Fruit fly (Drosophila melanogaster) whole organism, embryonic: ENCODE data around the gene lqfR.

Source experiments
- Abd-B ChIP-seq: fragments of 200-800 bp; sonication (Bioruptor generic); optimal IDR thresholded peaks from 2 replicates; lab custom pipeline; 2018; ENCODE audit warnings: missing biosample characterization, mild to moderate bottlenecking, missing genetic modification characterization, moderate library complexity
- Bdp1 ChIP-seq: fragments of 200-800 bp; sonication (Bioruptor generic); optimal IDR thresholded peaks from 3 replicates; lab custom pipeline; 2016; ENCODE audit warnings: missing biosample characterization, missing genetic modification characterization
- Bteb2 ChIP-seq: fragments of 200-800 bp; sonication (Bioruptor generic); optimal IDR thresholded peaks from 2 replicates; lab custom pipeline; 2016; ENCODE audit warnings: missing biosample characterization, missing genetic modification characterization
- CG10147 ChIP-seq: fragments of 200-800 bp; sonication (Bioruptor generic); optimal IDR thresholded peaks from 2 replicates; lab custom pipeline; 2019; ENCODE audit warnings: missing biosample characterization, mild to moderate bottlenecking, missing genetic modification characterization, moderate library complexity
- CG10321 ChIP-seq: fragments of 200-800 bp; sonication (Bioruptor generic); IDR thresholded peaks from 2 replicates; pipeline ENCODE4 v1.3.6; 2022; ENCODE audit warnings: missing biosample characterization, missing genetic modification characterization
- CG11085 ChIP-seq: fragments of 200-800 bp; sonication (Bioruptor generic); IDR thresholded peaks from 2 replicates; pipeline ENCODE4 v1.3.6; 2022; ENCODE audit warnings: missing biosample characterization, missing genetic modification characterization
- CG11093 ChIP-seq: fragments of 200-800 bp; sonication (Bioruptor generic); IDR thresholded peaks from 3 replicates; pipeline ENCODE4 v1.3.6; 2022; ENCODE audit warnings: missing biosample characterization, missing genetic modification characterization
- CG11398 ChIP-seq: fragments of 200-800 bp; sonication (Bioruptor generic); optimal IDR thresholded peaks from 2 replicates; lab custom pipeline; 2016; ENCODE audit warnings: missing biosample characterization, missing genetic modification characterization
- CG11456 ChIP-seq: fragments of 200-800 bp; sonication (Bioruptor generic); IDR thresholded peaks from 3 replicates; pipeline ENCODE4 v1.3.6; 2022; ENCODE audit warnings: missing biosample characterization, missing genetic modification characterization
- CG11560 ChIP-seq: fragments of 200-800 bp; sonication (Bioruptor generic); IDR thresholded peaks from 3 replicates; pipeline ENCODE4 v1.3.6; 2022; ENCODE audit warnings: missing biosample characterization, missing genetic modification characterization
- CG11695 ChIP-seq: fragments of 200-800 bp; sonication (Bioruptor generic); IDR thresholded peaks from 3 replicates; pipeline ENCODE4 v1.3.6; 2022; ENCODE audit warnings: missing biosample characterization, missing genetic modification characterization
- CG12744 ChIP-seq: fragments of 200-800 bp; sonication (Bioruptor generic); optimal IDR thresholded peaks from 2 replicates; lab custom pipeline; 2016; ENCODE audit warnings: missing biosample characterization, missing genetic modification characterization
- CG14050 ChIP-seq: fragments of 200-800 bp; sonication (Bioruptor generic); IDR thresholded peaks from 3 replicates; pipeline ENCODE4 v1.3.6; 2022; ENCODE audit warnings: missing biosample characterization, missing genetic modification characterization
- CG17385 ChIP-seq: fragments of 200-800 bp; sonication (Bioruptor generic); optimal IDR thresholded peaks from 3 replicates; lab custom pipeline; 2018; ENCODE audit warnings: missing biosample characterization, mild to moderate bottlenecking, missing genetic modification characterization
- CG17612 ChIP-seq: fragments of 200-800 bp; sonication (Bioruptor generic); IDR thresholded peaks from 2 replicates; pipeline ENCODE4 v1.3.6; 2022; ENCODE audit warnings: missing biosample characterization, missing genetic modification characterization
- CG18599 ChIP-seq: fragments of 200-800 bp; sonication (Bioruptor generic); optimal IDR thresholded peaks from 3 replicates; lab custom pipeline; 2017; ENCODE audit warnings: missing biosample characterization, missing genetic modification characterization, mild to moderate bottlenecking, moderate library complexity, missing genetic modification reagents
- CG2875 ChIP-seq: fragments of 200-800 bp; sonication (Bioruptor generic); optimal IDR thresholded peaks from 2 replicates; lab custom pipeline; 2017; ENCODE audit warnings: missing biosample characterization, mild to moderate bottlenecking, missing genetic modification characterization, missing genetic modification reagents
- CG30403 ChIP-seq: fragments of 200-800 bp; sonication (Bioruptor generic); optimal IDR thresholded peaks from 3 replicates; lab custom pipeline; 2016; ENCODE audit warnings: missing biosample characterization, missing genetic modification characterization
- CG30431 ChIP-seq: fragments of 200-800 bp; sonication (Bioruptor generic); optimal IDR thresholded peaks from 2 replicates; lab custom pipeline; 2017; ENCODE audit warnings: missing biosample characterization, missing genetic modification characterization
- CG3281 ChIP-seq: fragments of 200-800 bp; sonication (Bioruptor generic); optimal IDR thresholded peaks from 3 replicates; lab custom pipeline; 2017; ENCODE audit warnings: missing biosample characterization, mild to moderate bottlenecking, missing genetic modification characterization
- CG4360 ChIP-seq: fragments of 200-800 bp; sonication (Bioruptor generic); IDR thresholded peaks from 2 replicates; pipeline ENCODE4 v1.3.6; 2022; ENCODE audit warnings: missing biosample characterization, missing genetic modification characterization
- CG4404 ChIP-seq: fragments of 200-800 bp; sonication (Bioruptor generic); IDR thresholded peaks from 2 replicates; pipeline ENCODE4 v1.3.6; 2022; ENCODE audit warnings: missing biosample characterization, missing genetic modification characterization
- CG4854 ChIP-seq: fragments of 200-800 bp; sonication (Bioruptor generic); optimal IDR thresholded peaks from 2 replicates; lab custom pipeline; 2016; ENCODE audit warnings: missing biosample characterization, missing genetic modification characterization, inconsistent platforms
- CG6813 ChIP-seq: fragments of 200-800 bp; sonication (Bioruptor generic); optimal IDR thresholded peaks from 2 replicates; lab custom pipeline; 2017; ENCODE audit warnings: missing biosample characterization, missing genetic modification characterization, mild to moderate bottlenecking, moderate library complexity, missing genetic modification reagents
- CG6854 ChIP-seq: fragments of 200-800 bp; sonication (Bioruptor generic); optimal IDR thresholded peaks from 3 replicates; lab custom pipeline; 2017; ENCODE audit warnings: missing biosample characterization, mild to moderate bottlenecking, missing genetic modification characterization
- CG7987 ChIP-seq: fragments of 200-800 bp; sonication (Bioruptor generic); optimal IDR thresholded peaks from 2 replicates; lab custom pipeline; 2018; ENCODE audit warnings: missing biosample characterization, mild to moderate bottlenecking, missing genetic modification characterization, moderate library complexity
- D19B ChIP-seq: fragments of 200-800 bp; sonication (Bioruptor generic); optimal IDR thresholded peaks from 2 replicates; lab custom pipeline; 2017; ENCODE audit warnings: missing biosample characterization, mild to moderate bottlenecking, missing genetic modification characterization
- Dbx ChIP-seq: fragments of 200-800 bp; sonication (Bioruptor generic); IDR thresholded peaks from 3 replicates; pipeline ENCODE4 v1.3.6; 2022; ENCODE audit warnings: missing biosample characterization, missing genetic modification characterization
- Eip74EF ChIP-seq, 2 experiments: fragments of 200-800 bp in 1 of 2; fragments of >200 bp in 1 of 2; sonication (Bioruptor generic) in 1 of 2; optimal IDR thresholded peaks; 2 replicates each; lab custom pipeline; 2017 to 2019; ENCODE audit warnings: missing biosample characterization in 2 of 2, missing genetic modification characterization in 2 of 2, mild to moderate bottlenecking in 1 of 2, moderate library complexity in 1 of 2
- Ets65A ChIP-seq: fragments of 200-800 bp; sonication (Bioruptor generic); peaks from one replicate; lab custom pipeline; 2016; ENCODE audit warnings: missing biosample characterization, missing genetic modification characterization
- Hr78 ChIP-seq, 2 experiments: fragments of 200-800 bp in 1 of 2; fragments of >200 bp in 1 of 2; sonication (Bioruptor generic) in 1 of 2; optimal IDR thresholded peaks; 2 replicates each; lab custom pipeline; 2017 to 2019; ENCODE audit warnings: missing biosample characterization in 2 of 2, missing genetic modification characterization in 2 of 2, mild to moderate bottlenecking in 1 of 2, moderate library complexity in 1 of 2
- Kr ChIP-seq: fragments of 200-800 bp; sonication (Bioruptor generic); optimal IDR thresholded peaks from 2 replicates; lab custom pipeline; 2017; ENCODE audit warnings: missing biosample characterization, mild to moderate bottlenecking, missing genetic modification characterization
- Nf-YC ChIP-seq: fragments of 200-800 bp; optimal IDR thresholded peaks from 3 replicates; lab custom pipeline; 2019; ENCODE audit warnings: missing biosample characterization, mild to moderate bottlenecking, missing genetic modification characterization, moderate library complexity
- Oaz ChIP-seq: fragments of 200-800 bp; sonication (Bioruptor generic); IDR thresholded peaks from 2 replicates; pipeline ENCODE4 v1.3.6; 2022; ENCODE audit warnings: missing biosample characterization, missing genetic modification characterization
- Rfx ChIP-seq: fragments of 200-800 bp; sonication (Bioruptor generic); IDR thresholded peaks from 2 replicates; pipeline ENCODE4 v1.3.6; 2022; ENCODE audit warnings: missing biosample characterization, missing genetic modification characterization
- TFAM ChIP-seq: fragments of 200-800 bp; sonication (Bioruptor generic); optimal IDR thresholded peaks from 2 replicates; lab custom pipeline; 2017; ENCODE audit warnings: missing biosample characterization, missing genetic modification characterization, inconsistent platforms
- YL-1 ChIP-seq: fragments of 200-800 bp; sonication (Bioruptor generic); optimal IDR thresholded peaks from 3 replicates; lab custom pipeline; 2017; ENCODE audit warnings: missing biosample characterization, mild to moderate bottlenecking, missing genetic modification characterization
- dan ChIP-seq: fragments of 200-800 bp; sonication (Bioruptor generic); IDR thresholded peaks from 2 replicates; pipeline ENCODE4 v1.3.6; 2022; ENCODE audit warnings: missing biosample characterization, missing genetic modification characterization
- fru ChIP-seq: fragments of >200 bp; optimal IDR thresholded peaks from 2 replicates; lab custom pipeline; 2017
- gce ChIP-seq: fragments of 200-800 bp; sonication (Bioruptor generic); IDR thresholded peaks from 3 replicates; pipeline ENCODE4 v1.3.6; 2022; ENCODE audit warnings: missing biosample characterization, missing genetic modification characterization
- gcm ChIP-seq: fragments of 200-800 bp; sonication (Bioruptor generic); optimal IDR thresholded peaks from 2 replicates; lab custom pipeline; 2019; ENCODE audit warnings: missing biosample characterization, mild to moderate bottlenecking, missing genetic modification characterization, moderate library complexity
- grn ChIP-seq: fragments of 200-800 bp; sonication (Bioruptor generic); optimal IDR thresholded peaks from 3 replicates; lab custom pipeline; 2017; ENCODE audit warnings: missing biosample characterization, missing genetic modification characterization
- luna ChIP-seq: fragments of 200-800 bp; sonication (Bioruptor generic); optimal IDR thresholded peaks from 2 replicates; lab custom pipeline; 2016; ENCODE audit warnings: missing biosample characterization, missing genetic modification characterization
- nerfin-1 ChIP-seq: fragments of 200-800 bp; sonication (Bioruptor generic); optimal IDR thresholded peaks from 3 replicates; lab custom pipeline; 2019; ENCODE audit warnings: missing biosample characterization, mild to moderate bottlenecking, missing genetic modification characterization, moderate library complexity
- repo ChIP-seq: fragments of 200-800 bp; sonication (Bioruptor generic); optimal IDR thresholded peaks from 2 replicates; lab custom pipeline; 2016; ENCODE audit warnings: missing biosample characterization, missing genetic modification characterization
- shn ChIP-seq: fragments of 200-800 bp; sonication (Bioruptor generic); optimal IDR thresholded peaks from 3 replicates; lab custom pipeline; 2016; ENCODE audit warnings: missing biosample characterization, missing genetic modification characterization
- sisA ChIP-seq: fragments of 200-800 bp; sonication (Bioruptor generic); IDR thresholded peaks from 2 replicates; pipeline ENCODE4 v1.3.6; 2022; ENCODE audit warnings: missing biosample characterization, missing genetic modification characterization
- slp2 ChIP-seq: fragments of 200-800 bp; sonication (Bioruptor generic); optimal IDR thresholded peaks from 2 replicates; lab custom pipeline; 2016; ENCODE audit warnings: missing biosample characterization, missing genetic modification characterization
- ssp ChIP-seq: fragments of 200-800 bp; sonication (Bioruptor generic); IDR thresholded peaks from 2 replicates; pipeline ENCODE4 v1.3.6; 2022; ENCODE audit warnings: missing biosample characterization, missing genetic modification characterization
- tap ChIP-seq: fragments of 200-800 bp; optimal IDR thresholded peaks from 3 replicates; lab custom pipeline; 2019; ENCODE audit warnings: missing biosample characterization, mild to moderate bottlenecking, missing genetic modification characterization, moderate library complexity
- tin ChIP-seq: fragments of 200-800 bp; sonication (Bioruptor generic); optimal IDR thresholded peaks from 3 replicates; lab custom pipeline; 2016; ENCODE audit warnings: missing biosample characterization, missing genetic modification characterization
- unc-4 ChIP-seq: fragments of 200-800 bp; sonication (Bioruptor generic); IDR thresholded peaks from 2 replicates; pipeline ENCODE4 v1.3.6; 2022; ENCODE audit warnings: missing biosample characterization, missing genetic modification characterization; ENCODE audit not compliant: partially characterized antibody

The lqfR gene

dm6 chr3R:22464611-22465113 lies 53.6 kb downstream of the lqfR start, which contains the start of gene CG7054 (continued):
- TF ChIP-seq fru (lab: Kevin White, UChicago) (no peak), CG11560 (no peak), CG7987 (GFP tag; lab: Kevin White, UChicago) (no peak), CG12744 (GFP tag; lab: Kevin White, UChicago) (no peak), luna (GFP tag; lab: Kevin White, UChicago) (no peak), CG4404 (GFP tag; lab: Robert Waterston, UW) (no peak), Ets65A (GFP tag; lab: Kevin White, UChicago) (no peak), CG11093 (GFP tag; lab: Robert Waterston, UW) (no peak), CG11456 (no peak), CG2875 (GFP tag; lab: Kevin White, UChicago) (no peak), CG10147 (GFP tag; lab: Kevin White, UChicago) (peak; percentile 14), CG30431 (GFP tag; lab: Kevin White, UChicago) (no peak), CG6813 (GFP tag; lab: Kevin White, UChicago) (peak; percentile 6), CG11398 (no peak), TFAM (GFP tag; lab: Kevin White, UChicago) (no peak), Dbx (0 out of 3 replicates have a peak, but pooled peaks have one; percentile 23), CG30403 (GFP tag; lab: Kevin White, UChicago) (no peak), Bteb2 (no peak), D19B (GFP tag; lab: Kevin White, UChicago) (no peak), ssp (GFP tag; lab: Robert Waterston, UW) (no peak), CG4360 (no peak), shn (GFP tag; lab: Kevin White, UChicago) (peak; percentile 32), CG14050 (no peak), Eip74EF (GFP tag; optimal IDR thresholded peaks at IDR 0.05; lab: Kevin White, UChicago) (peak in 1 of 2 experiments; percentile 43), CG3281 (GFP tag; lab: Kevin White, UChicago) (peak; percentile 50), CG18599 (GFP tag; lab: Kevin White, UChicago) (peak; percentile 27), Bdp1 (no peak), Rfx (GFP tag; lab: Robert Waterston, UW) (peak; percentile 17; the same call in 1 of the 2 replicates), Oaz (GFP tag; lab: Robert Waterston, UW) (no peak), tin (GFP tag; lab: Kevin White, UChicago) (no peak), sisA (GFP tag; lab: Robert Waterston, UW) (no peak), CG11695 (0 out of 3 replicates have a peak, but pooled peaks have one; percentile 24), dan (GFP tag; lab: Robert Waterston, UW) (no peak), gcm (GFP tag; lab: Kevin White, UChicago) (peak; percentile 2), CG10321 (GFP tag; lab: Robert Waterston, UW) (0 out of 2 replicates have a peak, but pooled peaks have one; percentile 20), Abd-B (GFP tag; lab: Kevin White, UChicago) (peak; percentile 32), tap (tag; lab: Kevin White, UChicago) (peak; percentile 30), grn (GFP tag; lab: Kevin White, UChicago) (peak; percentile 84), CG17612 (GFP tag; lab: Robert Waterston, UW) (no peak), Nf-YC (tag; lab: Kevin White, UChicago) (peak; percentile 3), CG6854 (GFP tag; lab: Kevin White, UChicago) (peak; percentile 17), unc-4 (no peak), slp2 (no peak), CG17385 (GFP tag; lab: Kevin White, UChicago) (peak; percentile 20), Kr (GFP tag; lab: Kevin White, UChicago) (no peak), repo (GFP tag; lab: Kevin White, UChicago) (no peak), CG4854 (no peak), gce (GFP tag; lab: Robert Waterston, UW) (no peak), YL-1 (peak; percentile 25), CG11085 (no peak), Hr78 (GFP tag; optimal IDR thresholded peaks at IDR 0.05; lab: Kevin White, UChicago) (no peak), nerfin-1 (tag; lab: Kevin White, UChicago) (no peak)
